Worm (Caenorhabditis elegans): ENCODE results near the gene C10A4.10.

The C10A4.10 gene

ce11 chrX:7378608-7379007 lies 20.1 kb upstream of the C10A4.10 start:
- TF ChIP-seq F10B5.3 (tag; optimal IDR thresholded peaks at IDR 0.05) (no peak), zag-1 (tag; optimal IDR thresholded peaks at IDR 0.05) (no peak), daf-16 (GFP tag; optimal IDR thresholded peaks at IDR 0.05) (peak in 1 of 2 experiments; percentile 74), daf-16 (tag; optimal IDR thresholded peaks at IDR 0.05) (no peak), aha-1 (tag) (peak; percentile 94), F44E2.7 (GFP tag; IDR thresholded peaks at IDR 0.05) (no peak), daf-12 (tag; optimal IDR thresholded peaks at IDR 0.05) (no peak), F49E8.2 (tag; optimal IDR thresholded peaks at IDR 0.05; ENCODE audit: borderline replicate concordance) (peak; percentile 9), ceh-44 (GFP tag; IDR thresholded peaks at IDR 0.05) (no peak), mes-2 (tag; optimal IDR thresholded peaks at IDR 0.05; ENCODE audit: poor library complexity, severe bottlenecking) (no peak), fkh-10 (GFP tag; optimal IDR thresholded peaks at IDR 0.05) (no peak), unc-62 (GFP tag; optimal IDR thresholded peaks at IDR 0.05 in 1 of 2) (no peak), unc-62 (tag; optimal IDR thresholded peaks at IDR 0.05) (no peak), arid-1 (GFP tag; conservative IDR thresholded peaks at IDR 0.05) (peak; percentile 53; the same call in 1 of the 2 replicates), hlh-30 (tag; optimal IDR thresholded peaks at IDR 0.05; ENCODE audit: insufficient read depth) (peak; percentile 19), zip-11 (GFP tag; IDR thresholded peaks at IDR 0.05) (0 out of 2 replicates have a peak, but pooled peaks have one; percentile 16), lim-7 (GFP tag; IDR thresholded peaks at IDR 0.05) (no peak), lin-1 (GFP tag; IDR thresholded peaks at IDR 0.05) (0 out of 2 replicates have a peak, but pooled peaks have one; percentile 37), pha-4 (GFP tag; IDR thresholded peaks at IDR 0.05) (peak; percentile 49; the same call in 1 of the 2 replicates), pha-4 (tag; optimal IDR thresholded peaks at IDR 0.05) (no peak), tra-1 (GFP tag; IDR thresholded peaks at IDR 0.05) (0 out of 2 replicates have a peak, but pooled peaks have one; percentile 22), zfp-2 (tag; optimal IDR thresholded peaks at IDR 0.05) (no peak), gei-8 (GFP tag; optimal IDR thresholded peaks at IDR 0.05) (peak; percentile 22), ztf-7 (tag; optimal IDR thresholded peaks at IDR 0.05) (no peak), duxl-1 (tag; optimal IDR thresholded peaks at IDR 0.05; ENCODE audit: poor library complexity) (no peak), ceh-32 (tag; optimal IDR thresholded peaks at IDR 0.05; ENCODE audit: poor library complexity) (no peak), ces-1 (GFP tag; optimal IDR thresholded peaks at IDR 0.05) (no peak), nhr-48 (tag; optimal IDR thresholded peaks at IDR 0.05) (no peak), jun-1 (tag; optimal IDR thresholded peaks at IDR 0.05) (no peak), lir-3 (tag; optimal IDR thresholded peaks at IDR 0.05) (no peak), lin-15B (tag; optimal IDR thresholded peaks at IDR 0.05) (no peak), mxl-3 (GFP tag; optimal IDR thresholded peaks at IDR 0.05) (peak; percentile 1), ztf-11 (tag; optimal IDR thresholded peaks at IDR 0.05) (no peak), mdt-29 (GFP tag; IDR thresholded peaks at IDR 0.05) (no peak), vab-7 (GFP tag; IDR thresholded peaks at IDR 0.05) (peak; percentile 44; the same call in 1 of the 2 replicates), fos-1 (tag; optimal IDR thresholded peaks at IDR 0.05) (no peak), madf-9 (GFP tag; conservative IDR thresholded peaks at IDR 0.05) (no peak), dmd-6 (GFP tag; IDR thresholded peaks at IDR 0.05) (no peak), Y75B8A.6 (GFP tag; IDR thresholded peaks at IDR 0.05) (no peak), F26F4.8 (GFP tag; conservative IDR thresholded peaks at IDR 0.05) (0 out of 2 replicates have a peak, but pooled peaks have one; percentile 69), zip-2 (tag; optimal IDR thresholded peaks at IDR 0.05) (no peak), daf-8 (GFP tag; IDR thresholded peaks at IDR 0.05) (no peak), ctbp-1 (GFP tag; IDR thresholded peaks at IDR 0.05) (peak; percentile 50; the same call in 1 of the 2 replicates), nhr-42 (GFP tag; IDR thresholded peaks at IDR 0.05) (no peak), ceh-62 (tag; optimal IDR thresholded peaks at IDR 0.05) (no peak), pqm-1 (tag; optimal IDR thresholded peaks at IDR 0.05) (no peak), madf-5 (GFP tag; IDR thresholded peaks at IDR 0.05) (0 out of 4 replicates have a peak, but pooled peaks of 1 of the 2 experiments have one; percentile 46)

Measured in whole organism, L4 larva.